Fruit fly (Drosophila melanogaster): ENCODE results near the gene Nepl16.

The Nepl16 gene

DNA sequence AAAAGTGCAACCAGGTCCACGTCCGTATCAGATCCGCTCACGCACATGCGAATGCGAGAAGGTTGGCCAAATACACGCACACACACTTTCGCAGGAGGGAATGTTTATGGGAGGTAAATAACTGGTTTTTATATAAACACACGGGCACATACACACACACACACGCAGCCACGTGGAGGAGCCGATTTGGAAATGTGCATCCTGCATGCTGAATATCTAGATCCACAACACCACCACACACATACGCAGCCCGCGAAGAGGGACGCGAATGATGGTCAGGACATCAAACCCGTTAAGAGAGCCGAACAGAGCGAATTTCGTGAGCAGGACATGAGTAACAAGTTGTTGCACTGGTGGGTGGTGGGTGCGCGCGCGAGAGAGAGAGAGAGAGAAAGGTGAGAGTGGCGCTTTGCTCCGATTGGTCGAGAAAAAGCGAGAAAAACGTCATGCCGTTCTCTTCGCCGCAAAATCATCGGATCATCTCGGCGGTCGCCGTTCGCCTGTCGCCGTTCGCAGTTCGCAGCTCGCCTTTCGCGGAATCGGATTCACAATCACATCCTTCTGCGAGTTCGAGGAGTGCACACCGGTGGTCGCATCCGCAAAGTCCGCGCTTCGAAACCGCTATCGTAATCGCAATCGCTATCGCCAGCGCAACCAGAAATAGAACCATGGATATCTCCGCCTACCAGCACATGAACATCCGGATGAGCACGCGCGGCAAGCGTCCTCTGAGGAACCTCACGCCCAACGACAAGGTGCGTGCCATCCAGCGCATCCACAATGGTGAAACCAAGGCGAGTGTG lies 25.4 kb upstream of the Nepl16 start, which contains the start of gene danr (continued):
- TF ChIP-seq Trl (optimal IDR thresholded peaks at IDR 0.05) (peak; percentile 68 to 87), Trl (GFP tag; optimal IDR thresholded peaks at IDR 0.05) (no peak), Deaf1 (tag; optimal IDR thresholded peaks at IDR 0.05) (peak; percentile 92), CG1832 (GFP tag; optimal IDR thresholded peaks at IDR 0.05) (peak; percentile 64), Bgb (GFP tag; IDR thresholded peaks at IDR 0.05; ENCODE audit: partially characterized antibody) (0 out of 2 replicates have a peak, but pooled peaks have one; percentile 11), btn (GFP tag; optimal IDR thresholded peaks at IDR 0.05) (no peak)

DNA sequence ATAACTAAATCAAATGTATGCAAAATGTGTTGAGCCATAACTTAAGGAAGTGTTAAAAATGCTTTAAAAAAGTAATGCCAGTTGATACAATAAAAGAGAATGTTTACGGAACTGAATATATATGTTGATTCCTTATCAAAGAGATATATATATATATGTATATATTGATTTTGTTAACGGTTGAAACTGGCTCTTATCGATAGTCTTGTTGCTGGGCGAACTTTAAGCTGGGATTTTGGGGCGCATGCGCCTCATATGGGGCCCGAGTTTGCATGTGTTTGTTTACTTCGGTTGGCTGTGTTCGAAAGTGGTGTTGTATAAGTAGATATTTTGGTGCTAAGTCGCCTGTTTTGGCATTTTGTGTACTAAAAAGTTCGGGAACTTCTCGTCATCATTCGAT lies 18.7 kb upstream of the Nepl16 start, which contains the start of gene Bili:
TSS of gene Bili (plus strand) at position 265 of the 400 bp plus-strand sequence.
- peak; percentile 69 for TF ChIP-seq ewg (GFP tag; optimal IDR thresholded peaks at IDR 0.05)
- TF ChIP-seq unc-4 (GFP tag; IDR thresholded peaks at IDR 0.05; ENCODE audit: partially characterized antibody): peak; percentile 42; the same call in 1 of the 2 replicates
- TF ChIP-seq onecut (GFP tag; IDR thresholded peaks at IDR 0.05): peak; percentile 89
- TF ChIP-seq CG2116 (GFP tag; optimal IDR thresholded peaks at IDR 0.05): peak; percentile 24

DNA sequence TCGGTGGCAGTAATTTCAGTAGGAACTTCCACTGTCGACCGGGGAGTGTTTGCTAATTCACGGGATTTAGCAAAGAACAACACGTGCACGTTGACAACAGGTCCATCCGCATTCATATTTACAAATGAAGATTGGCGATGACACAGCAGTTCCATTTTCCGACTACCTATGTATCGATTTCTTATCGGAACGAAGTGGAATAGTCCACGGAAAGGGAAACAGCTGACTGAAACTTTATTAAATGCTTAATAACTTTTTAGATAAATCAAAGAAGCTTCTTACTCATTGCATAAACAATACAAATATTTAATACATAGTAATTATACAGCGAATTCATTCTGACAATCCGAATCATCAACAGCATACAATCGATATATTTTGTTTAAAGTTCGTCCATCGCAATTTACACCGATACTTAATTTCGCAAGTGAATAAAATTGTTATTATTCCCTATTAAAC lies 14.9 kb upstream of the Nepl16 start, which contains the start of the genes Mocs2A, Mocs2B and Clbn:
TSS of gene Mocs2A (minus strand) at position 129 of the 459 bp plus-strand sequence.
TSS of gene Mocs2B (minus strand) at position 129 of the 459 bp plus-strand sequence.
TSS of gene Clbn (plus strand) at position 272 of the 459 bp plus-strand sequence.
- peak; percentile 18 for TF ChIP-seq stwl (tag; optimal IDR thresholded peaks at IDR 0.05)
- no peak for TF ChIP-seq lov (optimal IDR thresholded peaks at IDR 0.05)
- no peak for TF ChIP-seq lov (GFP tag; IDR thresholded peaks at IDR 0.05)
- TF ChIP-seq CG4707 (GFP tag; optimal IDR thresholded peaks at IDR 0.05): no peak
- no peak for TF ChIP-seq fru (optimal IDR thresholded peaks at IDR 0.05)
- peak; percentile 48 for TF ChIP-seq CG1603 (tag; optimal IDR thresholded peaks at IDR 0.05)
- TF ChIP-seq pros (GFP tag; optimal IDR thresholded peaks at IDR 0.05): no peak
- TF ChIP-seq aop (GFP tag; IDR thresholded peaks at IDR 0.05): no peak
- peak; percentile 81 for TF ChIP-seq Doc3 (GFP tag; IDR thresholded peaks at IDR 0.05; ENCODE audit: partially characterized antibody)
- TF ChIP-seq unc-4 (GFP tag; IDR thresholded peaks at IDR 0.05; ENCODE audit: partially characterized antibody): peak; percentile 84
- no peak for TF ChIP-seq hkb (optimal IDR thresholded peaks at IDR 0.05)
- no peak for TF ChIP-seq hkb (GFP tag; IDR thresholded peaks at IDR 0.05)
- no peak for TF ChIP-seq cg (GFP tag; optimal IDR thresholded peaks at IDR 0.05)
- no peak for TF ChIP-seq fd3F (GFP tag; optimal IDR thresholded peaks at IDR 0.05)
- no peak for TF ChIP-seq croc (GFP tag; conservative IDR thresholded peaks at IDR 0.05)
- TF ChIP-seq CG6791 (GFP tag; IDR thresholded peaks at IDR 0.05; ENCODE audit: partially characterized antibody): peak; percentile 66
- TF ChIP-seq slp2 (GFP tag; optimal IDR thresholded peaks at IDR 0.05): no peak
- TF ChIP-seq Dad (GFP tag; optimal IDR thresholded peaks at IDR 0.05): no peak
- peak; percentile 73 for TF ChIP-seq Dref (GFP tag; IDR thresholded peaks at IDR 0.05)
- TF ChIP-seq onecut (GFP tag; IDR thresholded peaks at IDR 0.05): no peak
- no peak; the same call in 1 of the 2 replicates for TF ChIP-seq MBD-R2 (GFP tag; IDR thresholded peaks at IDR 0.05)
- TF ChIP-seq abd-A (tag; optimal IDR thresholded peaks at IDR 0.05): no peak
- TF ChIP-seq CG11696 (GFP tag; IDR thresholded peaks at IDR 0.05): no peak
- no peak for TF ChIP-seq Sox102F (GFP tag; optimal IDR thresholded peaks at IDR 0.05)
- no peak for TF ChIP-seq Fer3 (tag; optimal IDR thresholded peaks at IDR 0.05)
- TF ChIP-seq Oli (tag; optimal IDR thresholded peaks at IDR 0.05): no peak
- TF ChIP-seq CG8290 (GFP tag; optimal IDR thresholded peaks at IDR 0.05): no peak
- TF ChIP-seq CG8290 (tag; optimal IDR thresholded peaks at IDR 0.05): no peak
- TF ChIP-seq CG30403 (GFP tag; optimal IDR thresholded peaks at IDR 0.05): no peak
- TF ChIP-seq CG12155 (GFP tag; optimal IDR thresholded peaks at IDR 0.05): no peak
- peak; percentile 90 for TF ChIP-seq CG13287 (GFP tag; IDR thresholded peaks at IDR 0.05; ENCODE audit: partially characterized antibody)
- TF ChIP-seq odd (GFP tag; optimal IDR thresholded peaks at IDR 0.05): no peak
- no peak for TF ChIP-seq Poxn (GFP tag; IDR thresholded peaks at IDR 0.05)
- TF ChIP-seq CG14050 (GFP tag; IDR thresholded peaks at IDR 0.05): no peak
- TF ChIP-seq CG12236 (GFP tag; optimal IDR thresholded peaks at IDR 0.05): no peak
- TF ChIP-seq repo (GFP tag; optimal IDR thresholded peaks at IDR 0.05): no peak
- TF ChIP-seq rib (GFP tag; IDR thresholded peaks at IDR 0.05): no peak
- no peak for TF ChIP-seq ato (GFP tag; IDR thresholded peaks at IDR 0.05; ENCODE audit: partially characterized antibody)
- TF ChIP-seq Mes4 (GFP tag; optimal IDR thresholded peaks at IDR 0.05): no peak
